Worm (Caenorhabditis elegans): Measurements from ENCODE around the gene vps-32.1.

- TF ChIP-seq egl-44 (GFP tag; IDR thresholded peaks at IDR 0.05) (no peak), ama-1 (optimal IDR thresholded peaks at IDR 0.05) (no peak), ama-1 (GFP tag; optimal IDR thresholded peaks at IDR 0.05) (no peak), him-1 (tag; optimal IDR thresholded peaks at IDR 0.05) (no peak), tlf-1 (GFP tag; optimal IDR thresholded peaks at IDR 0.05) (no peak)
Measured at ce11 chrII:6600973-6601372, 11.5 kb downstream of the vps-32.1 start, which contains the start of gene vps-33.2.

Data from whole organism, young adult.